Worm (Caenorhabditis elegans): ENCODE results near the gene flp-34.
A peak's percentile ranks its signal among the peaks of the same experiment; 100 is the strongest.

The flp-34 gene

ce11 chrV:1064491-1064890 lies 31.3 kb upstream of the flp-34 start, which contains the start of gene str-67:
Gene str-67 (minus strand): TSS chrV:1064591.
- no peak for TF ChIP-seq zfp-3 (GFP tag; conservative IDR thresholded peaks at IDR 0.05)
- no peak for TF ChIP-seq nhr-41 (GFP tag; IDR thresholded peaks at IDR 0.05)
- no peak for TF ChIP-seq skn-1 (tag; optimal IDR thresholded peaks at IDR 0.05)
- no peak for TF ChIP-seq aly-2 (tag; optimal IDR thresholded peaks at IDR 0.05)
- no peak for TF ChIP-seq T20F7.1 (GFP tag; optimal IDR thresholded peaks at IDR 0.05)
- no peak for TF ChIP-seq ZK337.2 (GFP tag; IDR thresholded peaks at IDR 0.05)
- no peak for TF ChIP-seq dmd-6 (GFP tag; IDR thresholded peaks at IDR 0.05)

- TF ChIP-seq nhr-10 (tag; optimal IDR thresholded peaks at IDR 0.05) (no peak), nhr-111 (GFP tag; optimal IDR thresholded peaks at IDR 0.05) (no peak), madf-9 (GFP tag; conservative IDR thresholded peaks at IDR 0.05) (no peak), nhr-77 (tag; optimal IDR thresholded peaks at IDR 0.05) (no peak), lin-39 (tag; optimal IDR thresholded peaks at IDR 0.05) (no peak), gei-8 (GFP tag; optimal IDR thresholded peaks at IDR 0.05) (no peak), duxl-1 (tag; optimal IDR thresholded peaks at IDR 0.05; ENCODE audit: poor library complexity) (no peak), tra-1 (GFP tag; IDR thresholded peaks at IDR 0.05) (no peak), T20F7.1 (GFP tag; optimal IDR thresholded peaks at IDR 0.05) (no peak), ctbp-1 (GFP tag; IDR thresholded peaks at IDR 0.05) (no peak), hlh-11 (tag; optimal IDR thresholded peaks at IDR 0.05) (no peak), D1046.2 (GFP tag; IDR thresholded peaks at IDR 0.05) (no peak), ceh-44 (GFP tag; IDR thresholded peaks at IDR 0.05) (no peak), dmd-9 (GFP tag; IDR thresholded peaks at IDR 0.05) (no peak), skn-1 (tag; optimal IDR thresholded peaks at IDR 0.05) (no peak), lin-13 (GFP tag; optimal IDR thresholded peaks at IDR 0.05) (no peak), daf-16 (GFP tag; optimal IDR thresholded peaks at IDR 0.05) (no peak), daf-16 (tag; optimal IDR thresholded peaks at IDR 0.05) (no peak), ceh-32 (tag; optimal IDR thresholded peaks at IDR 0.05; ENCODE audit: poor library complexity) (no peak)
These were observed 28.1 kb upstream of the flp-34 start, which contains the start of gene rnst-2 for ce11 chrV:1061295-1061694. Gene rnst-2 (plus strand): TSS chrV:1061595.

ce11 chrV:1060219-1060863 lies 27.1 kb upstream of the flp-34 start:
- TF ChIP-seq Y105C5A.15 (GFP tag; IDR thresholded peaks at IDR 0.05): no peak
- no peak for TF ChIP-seq ceh-20 (GFP tag; IDR thresholded peaks at IDR 0.05)
- no peak for TF ChIP-seq mxl-2 (GFP tag; conservative IDR thresholded peaks at IDR 0.05)
- no peak for TF ChIP-seq gei-8 (GFP tag; optimal IDR thresholded peaks at IDR 0.05)
- no peak for TF ChIP-seq lir-3 (tag; optimal IDR thresholded peaks at IDR 0.05)
- TF ChIP-seq lin-38 (GFP tag; IDR thresholded peaks at IDR 0.05): no peak
- no peak for TF ChIP-seq daf-8 (GFP tag; IDR thresholded peaks at IDR 0.05)
- TF ChIP-seq nhr-28 (tag; optimal IDR thresholded peaks at IDR 0.05): peak; percentile 86
- no peak for TF ChIP-seq lin-29 (GFP tag; IDR thresholded peaks at IDR 0.05)
- no peak for TF ChIP-seq daf-16 (GFP tag; optimal IDR thresholded peaks at IDR 0.05)
- peak; percentile 63 for TF ChIP-seq daf-16 (tag; optimal IDR thresholded peaks at IDR 0.05)
- no peak for TF ChIP-seq F49E8.2 (tag; optimal IDR thresholded peaks at IDR 0.05; ENCODE audit: borderline replicate concordance)
- TF ChIP-seq nhr-77 (tag; optimal IDR thresholded peaks at IDR 0.05): peak; percentile 13
- TF ChIP-seq php-3 (GFP tag; IDR thresholded peaks at IDR 0.05): 0 out of 2 replicates have a peak, but pooled peaks have one; percentile 7
- TF ChIP-seq aha-1 (tag): peak; percentile 5
- peak; percentile 13 for TF ChIP-seq dpl-1 (GFP tag; optimal IDR thresholded peaks at IDR 0.05)
- peak; percentile 76 for TF ChIP-seq pqm-1 (tag; optimal IDR thresholded peaks at IDR 0.05)
- no peak for TF ChIP-seq mep-1 (tag; optimal IDR thresholded peaks at IDR 0.05)
- no peak for TF ChIP-seq hif-1 (tag; optimal IDR thresholded peaks at IDR 0.05)
- TF ChIP-seq T26A8.4 (GFP tag; IDR thresholded peaks at IDR 0.05): no peak
- TF ChIP-seq mxl-3 (GFP tag; optimal IDR thresholded peaks at IDR 0.05): peak; percentile 23
- TF ChIP-seq ZK546.5 (tag; optimal IDR thresholded peaks at IDR 0.05): no peak
- peak; percentile 61 for TF ChIP-seq hlh-11 (tag; optimal IDR thresholded peaks at IDR 0.05)
- TF ChIP-seq dmd-6 (GFP tag; IDR thresholded peaks at IDR 0.05): peak; percentile 58; the same call in 1 of the 2 replicates

Measured in whole organism, L4 larva.